Worm (Caenorhabditis elegans) whole organism, L3 larva: ENCODE measurements around the gene nex-2.

Experiments
- elt-2 ChIP-seq: sonication (generic microtip); optimal IDR thresholded peaks from 2 replicates; lab custom pipeline; 2016; ENCODE audit warnings: missing genetic modification reagents, mild to moderate bottlenecking, missing genetic modification characterization, missing compliant biosample characterization
- fkh-10 ChIP-seq: sonication (generic microtip); optimal IDR thresholded peaks from 2 replicates; lab custom pipeline; 2017; ENCODE audit warnings: missing biosample characterization, missing genetic modification reagents, missing genetic modification characterization
- nfya-1 ChIP-seq: sonication (generic microtip); optimal IDR thresholded peaks from 2 replicates; lab custom pipeline; 2017; ENCODE audit warnings: missing genetic modification characterization, mild to moderate bottlenecking, missing compliant biosample characterization, antibody characterized with exemption, moderate library complexity; ENCODE audit not compliant: insufficient read depth
- nhr-12 ChIP-seq: fragments of 150-350 bp; optimal IDR thresholded peaks from 2 replicates; lab custom pipeline; 2014; ENCODE audit warnings: missing biosample characterization, missing genetic modification characterization
- pqm-1 ChIP-seq: fragments of 150-350 bp; optimal IDR thresholded peaks from 2 replicates; lab custom pipeline; 2017; ENCODE audit warnings: missing biosample characterization, missing genetic modification characterization, inconsistent platforms
- tbx-2 ChIP-seq: sonication (generic microtip); optimal IDR thresholded peaks from 2 replicates; lab custom pipeline; 2016; ENCODE audit warnings: mild to moderate bottlenecking, missing genetic modification characterization, missing compliant biosample characterization
- unc-39 ChIP-seq: sonication (generic microtip); optimal IDR thresholded peaks from 4 replicates; lab custom pipeline; 2017; ENCODE audit warnings: missing biosample characterization, missing genetic modification characterization
- unc-62 ChIP-seq: fragments of 150-350 bp; sonication (generic microtip); optimal IDR thresholded peaks from 4 replicates; lab custom pipeline; 2014; ENCODE audit warnings: missing biosample characterization, missing genetic modification reagents, missing genetic modification characterization

DNA sequence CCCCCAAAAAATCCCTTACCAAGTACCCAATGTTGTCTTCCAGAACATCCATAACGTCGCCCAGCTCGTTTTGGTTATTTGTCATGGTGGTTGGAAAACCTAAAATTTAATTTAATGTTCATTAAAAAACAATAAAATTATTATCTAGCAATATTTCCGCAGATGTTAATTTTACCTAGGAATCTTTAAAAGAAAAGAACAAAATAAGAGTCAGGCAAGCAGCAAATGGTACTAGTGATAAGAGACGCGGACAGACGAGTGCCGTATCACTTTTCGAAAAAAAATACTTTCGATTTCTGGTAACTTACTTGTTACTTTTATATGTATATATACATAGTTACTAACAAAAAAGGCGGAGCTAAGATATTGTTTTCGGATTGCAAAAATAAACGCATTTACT lies 19.2 kb downstream of the nex-2 start, which contains the start of gene T07A5.7:
- TF ChIP-seq elt-2 (no peak), pqm-1 (tag; lab: Kevin White, UChicago) (no peak), nfya-1 (no peak), fkh-10 (GFP tag; lab: Kevin White, UChicago) (no peak), tbx-2 (tag; lab: Kevin White, UChicago) (no peak), unc-39 (tag; lab: Kevin White, UChicago) (no peak), nhr-12 (tag; lab: Kevin White, UChicago) (no peak), unc-62 (no peak)
